Fruit fly (Drosophila melanogaster) whole organism, pupa: ENCODE results near the gene CG7632.

Source experiments
- CG9948 ChIP-seq: fragments of 200-800 bp; sonication (Bioruptor generic); optimal IDR thresholded peaks from 2 replicates; lab custom pipeline; 2018; ENCODE audit warnings: missing biosample characterization, mild to moderate bottlenecking, missing genetic modification characterization, moderate library complexity
- EcR ChIP-seq: fragments of 200-800 bp; sonication (Bioruptor generic); optimal IDR thresholded peaks from 3 replicates; lab custom pipeline; 2019; ENCODE audit warnings: missing biosample characterization, missing genetic modification characterization, mild to moderate bottlenecking, moderate library complexity, missing genetic modification reagents
- Snoo ChIP-seq: fragments of 200-800 bp; sonication (Bioruptor generic); optimal IDR thresholded peaks from 3 replicates; lab custom pipeline; 2017; ENCODE audit warnings: missing biosample characterization, mild to moderate bottlenecking, missing genetic modification characterization, inconsistent platforms

DNA sequence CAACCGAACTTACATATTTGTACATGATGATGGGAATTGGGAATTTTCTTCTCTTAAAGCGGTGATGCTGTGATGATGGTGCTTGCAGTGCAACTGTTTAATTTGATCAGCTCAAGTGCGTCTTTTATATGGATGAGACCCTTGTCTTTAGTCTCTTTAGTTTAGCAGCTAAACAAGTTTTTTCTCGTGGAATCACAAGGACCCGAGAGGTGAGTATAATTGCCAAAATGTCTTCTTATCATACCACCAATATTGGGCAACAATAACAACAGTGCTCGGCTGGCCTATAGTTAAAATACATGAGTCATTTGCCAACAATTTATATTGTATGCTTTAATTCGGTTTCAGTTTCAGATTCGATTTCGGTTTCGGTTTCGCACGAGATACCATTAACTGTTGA lies 6.8 kb upstream of the CG7632 start, which contains the start of gene Edg78E:
- TF ChIP-seq CG9948 (tag; lab: Kevin White, UChicago) = no peak
- TF ChIP-seq EcR (GFP tag; lab: Kevin White, UChicago) = no peak
- no peak for TF ChIP-seq Snoo (tag; lab: Kevin White, UChicago)
